Worm (Caenorhabditis elegans) whole organism, L3 larva: ENCODE results near the gene F17E9.3.

Experiments used
- R02D3.7 ChIP-seq: fragments of 150-350 bp; optimal IDR thresholded peaks from 2 replicates; lab custom pipeline; 2014; ENCODE audit warnings: missing biosample characterization, missing genetic modification characterization
- ama-1 ChIP-seq: fragments of 150-350 bp; optimal IDR thresholded peaks from 2 replicates; lab custom pipeline; 2018
- ceh-28 ChIP-seq: fragments of 150-350 bp; optimal IDR thresholded peaks from 2 replicates; lab custom pipeline; 2014; ENCODE audit warnings: missing biosample characterization, missing genetic modification reagents, missing genetic modification characterization
- ceh-82 ChIP-seq: fragments of 150-350 bp; optimal IDR thresholded peaks from 2 replicates; lab custom pipeline; 2014; ENCODE audit warnings: missing biosample characterization, missing genetic modification characterization
- daf-12 ChIP-seq: fragments of 150-350 bp; optimal IDR thresholded peaks from 2 replicates; lab custom pipeline; 2014; ENCODE audit warnings: missing biosample characterization, missing genetic modification reagents, missing genetic modification characterization
- egl-27 ChIP-seq: sonication (generic microtip); optimal IDR thresholded peaks from 4 replicates; lab custom pipeline; 2017; ENCODE audit warnings: missing biosample characterization, missing genetic modification reagents, missing genetic modification characterization
- elt-2 ChIP-seq: sonication (generic microtip); optimal IDR thresholded peaks from 2 replicates; lab custom pipeline; 2016; ENCODE audit warnings: missing genetic modification reagents, mild to moderate bottlenecking, missing genetic modification characterization, missing compliant biosample characterization
- elt-3 ChIP-seq, 3 experiments: fragments of 150-350 bp in 1 of 3; sonication (generic microtip) in 2 of 3; optimal IDR thresholded peaks; 2 replicates in 2 of 3; 4 replicates in 1 of 3; lab custom pipeline; 2014 to 2017; ENCODE audit warnings: missing biosample characterization in 3 of 3, missing genetic modification characterization in 3 of 3
- eor-1 ChIP-seq, 2 experiments: fragments of 150-350 bp; optimal IDR thresholded peaks; 2 replicates each; lab custom pipeline; 2014 to 2018; ENCODE audit warnings: missing biosample characterization in 2 of 2, missing genetic modification characterization in 2 of 2
- fkh-10 ChIP-seq: sonication (generic microtip); optimal IDR thresholded peaks from 2 replicates; lab custom pipeline; 2017; ENCODE audit warnings: missing biosample characterization, missing genetic modification reagents, missing genetic modification characterization
- fkh-2 ChIP-seq: fragments of 150-350 bp; optimal IDR thresholded peaks from 2 replicates; lab custom pipeline; 2014; ENCODE audit warnings: missing biosample characterization, missing genetic modification reagents, missing genetic modification characterization
- hmg-11 ChIP-seq: sonication (generic microtip); optimal IDR thresholded peaks from 2 replicates; lab custom pipeline; 2016; ENCODE audit warnings: missing genetic modification characterization, missing compliant biosample characterization
- lin-15B ChIP-seq: fragments of 150-350 bp; optimal IDR thresholded peaks from 2 replicates; lab custom pipeline; 2014; ENCODE audit warnings: missing biosample characterization, missing genetic modification characterization
- lin-39 ChIP-seq: fragments of 150-350 bp; optimal IDR thresholded peaks from 2 replicates; lab custom pipeline; 2018; ENCODE audit warnings: missing biosample characterization, missing genetic modification reagents, missing genetic modification characterization
- lsy-12 ChIP-seq: sonication (generic microtip); optimal IDR thresholded peaks from 2 replicates; lab custom pipeline; 2016; ENCODE audit warnings: mild to moderate bottlenecking, missing genetic modification characterization, missing compliant biosample characterization
- mdl-1 ChIP-seq: fragments of 150-350 bp; optimal IDR thresholded peaks from 2 replicates; lab custom pipeline; 2014; ENCODE audit warnings: missing biosample characterization, missing genetic modification characterization
- mml-1 ChIP-seq: fragments of 150-350 bp; sonication (generic microtip); optimal IDR thresholded peaks from 3 replicates; lab custom pipeline; 2014; ENCODE audit warnings: missing biosample characterization, missing genetic modification characterization
- nfya-1 ChIP-seq: sonication (generic microtip); optimal IDR thresholded peaks from 2 replicates; lab custom pipeline; 2017; ENCODE audit warnings: missing genetic modification characterization, mild to moderate bottlenecking, missing compliant biosample characterization, antibody characterized with exemption, moderate library complexity; ENCODE audit not compliant: insufficient read depth
- nhr-11 ChIP-seq: fragments of 150-350 bp; optimal IDR thresholded peaks from 2 replicates; lab custom pipeline; 2014; ENCODE audit warnings: missing biosample characterization, missing genetic modification characterization
- nhr-12 ChIP-seq: fragments of 150-350 bp; optimal IDR thresholded peaks from 2 replicates; lab custom pipeline; 2014; ENCODE audit warnings: missing biosample characterization, missing genetic modification characterization
- nhr-23 ChIP-seq: fragments of 150-350 bp; optimal IDR thresholded peaks from 2 replicates; lab custom pipeline; 2014; ENCODE audit warnings: missing biosample characterization, missing genetic modification reagents, missing genetic modification characterization
- nhr-237 ChIP-seq: fragments of 150-350 bp; optimal IDR thresholded peaks from 2 replicates; lab custom pipeline; 2014; ENCODE audit warnings: missing biosample characterization, missing genetic modification characterization
- nhr-25 ChIP-seq: sonication (generic microtip); optimal IDR thresholded peaks from 2 replicates; lab custom pipeline; 2017; ENCODE audit warnings: missing biosample characterization, missing genetic modification characterization
- nhr-28 ChIP-seq: fragments of 150-350 bp; optimal IDR thresholded peaks from 2 replicates; lab custom pipeline; 2014; ENCODE audit warnings: missing biosample characterization, missing genetic modification characterization
- nhr-43 ChIP-seq: sonication (generic microtip); optimal IDR thresholded peaks from 2 replicates; lab custom pipeline; 2016; ENCODE audit warnings: mild to moderate bottlenecking, missing genetic modification characterization, missing compliant biosample characterization; ENCODE audit not compliant: poor library complexity, severe bottlenecking
- nhr-67 ChIP-seq: fragments of 150-350 bp; optimal IDR thresholded peaks from 2 replicates; lab custom pipeline; 2014; ENCODE audit warnings: missing biosample characterization, missing genetic modification characterization
- nhr-76 ChIP-seq: fragments of 150-350 bp; sonication (generic microtip); optimal IDR thresholded peaks from 5 replicates; lab custom pipeline; 2014; ENCODE audit warnings: missing biosample characterization, missing genetic modification characterization
- nhr-77 ChIP-seq: fragments of 150-350 bp; optimal IDR thresholded peaks from 2 replicates; lab custom pipeline; 2014; ENCODE audit warnings: missing biosample characterization, missing genetic modification characterization
- pha-4 ChIP-seq: fragments of 150-350 bp; optimal IDR thresholded peaks from 2 replicates; lab custom pipeline; 2014; ENCODE audit warnings: missing biosample characterization, missing genetic modification reagents, missing genetic modification characterization
- pqm-1 ChIP-seq: fragments of 150-350 bp; optimal IDR thresholded peaks from 2 replicates; lab custom pipeline; 2017; ENCODE audit warnings: missing biosample characterization, missing genetic modification characterization, inconsistent platforms
- skn-1 ChIP-seq: fragments of 150-350 bp; optimal IDR thresholded peaks from 2 replicates; lab custom pipeline; 2014; ENCODE audit warnings: missing biosample characterization, missing genetic modification characterization
- snpc-4 ChIP-seq: fragments of 150-350 bp; optimal IDR thresholded peaks from 2 replicates; lab custom pipeline; 2014; ENCODE audit warnings: missing biosample characterization, missing genetic modification characterization
- tbx-2 ChIP-seq: sonication (generic microtip); optimal IDR thresholded peaks from 2 replicates; lab custom pipeline; 2016; ENCODE audit warnings: mild to moderate bottlenecking, missing genetic modification characterization, missing compliant biosample characterization
- unc-39 ChIP-seq: sonication (generic microtip); optimal IDR thresholded peaks from 4 replicates; lab custom pipeline; 2017; ENCODE audit warnings: missing biosample characterization, missing genetic modification characterization
- unc-62 ChIP-seq: fragments of 150-350 bp; sonication (generic microtip); optimal IDR thresholded peaks from 4 replicates; lab custom pipeline; 2014; ENCODE audit warnings: missing biosample characterization, missing genetic modification reagents, missing genetic modification characterization
- ztf-11 ChIP-seq: fragments of 150-350 bp; optimal IDR thresholded peaks from 2 replicates; lab custom pipeline; 2014; ENCODE audit warnings: missing biosample characterization, missing genetic modification characterization

F17E9.3 gene

DNA sequence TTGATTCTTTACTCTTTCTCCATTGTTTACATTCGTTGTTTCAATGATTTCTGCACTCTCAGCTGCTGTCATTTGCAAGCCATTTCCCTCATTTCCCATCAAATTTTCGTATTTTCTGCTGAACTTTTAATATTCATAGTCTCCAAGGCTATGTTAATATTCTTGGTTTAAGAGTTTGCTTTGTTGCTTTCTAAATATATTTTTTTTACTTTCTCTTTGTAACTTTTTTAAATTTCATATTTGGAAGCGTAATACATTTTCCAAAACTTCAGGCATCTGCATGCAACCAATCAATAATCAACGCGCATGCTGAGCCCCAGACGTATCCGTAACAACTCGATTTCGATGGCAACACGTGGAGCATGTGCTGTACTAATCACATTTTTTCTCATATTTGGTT, 6.1 kb downstream of the F17E9.3 start, which contains the start of gene sqv-1:
Gene sqv-1, plus strand, starts transcription at position 301 of the 400 bp plus-strand sequence.
- no peak for TF ChIP-seq mml-1 (tag; lab: Kevin White, UChicago)
- TF ChIP-seq pha-4 (tag; lab: Kevin White, UChicago) = peak; percentile 41
- no peak for TF ChIP-seq unc-39 (tag; lab: Kevin White, UChicago)
- TF ChIP-seq unc-62 (GFP tag; lab: Kevin White, UChicago) = no peak

ce11 chrIV:8363163-8363562, 8.5 kb downstream of the F17E9.3 start, which contains the start of gene D2096.12:
TSS of gene D2096.12 (plus strand) at chrIV:8363463.
- TF ChIP-seq nhr-237 (tag; lab: Kevin White, UChicago) (no peak), ceh-28 (tag; lab: Kevin White, UChicago) (no peak), nhr-11 (tag; lab: Kevin White, UChicago) (no peak), nhr-28 (tag; lab: Kevin White, UChicago) (no peak), nfya-1 (tag; lab: Kevin White, UChicago) (no peak), lsy-12 (no peak), elt-2 (no peak), daf-12 (no peak), skn-1 (no peak), elt-3 (tag; optimal IDR thresholded peaks at IDR 0.05; lab: Kevin White, UChicago) (no peak), hmg-11 (tag; lab: Kevin White, UChicago) (no peak), fkh-10 (GFP tag; lab: Kevin White, UChicago) (no peak)

DNA sequence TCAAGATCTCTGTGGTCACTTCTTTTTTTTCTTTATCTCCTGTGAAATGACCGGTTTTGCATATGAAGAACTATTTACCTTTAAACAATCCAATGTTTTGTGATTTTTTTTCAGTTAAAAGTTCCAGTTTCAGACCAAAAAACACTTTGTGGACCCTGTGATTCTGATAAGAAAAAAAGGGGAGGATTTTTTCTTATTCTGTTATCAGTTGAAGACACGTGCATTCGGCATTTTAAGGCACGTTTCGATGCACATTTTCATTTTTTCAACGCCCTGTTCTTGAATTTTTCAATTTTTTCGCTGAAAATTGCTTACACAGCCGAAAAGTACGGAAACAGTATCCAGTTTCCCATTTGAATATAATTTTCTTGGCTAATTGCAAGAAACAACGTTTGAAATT, 11.6 kb downstream of the F17E9.3 start, which contains the start of gene aagr-1:
Gene aagr-1, plus strand, starts transcription at position 227 of the 400 bp plus-strand sequence.
- no peak for TF ChIP-seq nhr-11 (tag; lab: Kevin White, UChicago)
- TF ChIP-seq elt-2 = peak; percentile 82
- TF ChIP-seq pqm-1 (tag; lab: Kevin White, UChicago) = peak; percentile 75
- no peak for TF ChIP-seq ceh-82
- no peak for TF ChIP-seq eor-1 (tag; optimal IDR thresholded peaks at IDR 0.05; lab: Kevin White, UChicago)
- TF ChIP-seq unc-39 (tag; lab: Kevin White, UChicago) = no peak
- TF ChIP-seq pha-4 (tag; lab: Kevin White, UChicago) = peak; percentile 1
- TF ChIP-seq lin-15B (tag; lab: Kevin White, UChicago) = no peak
- no peak for TF ChIP-seq nhr-12
- no peak for TF ChIP-seq unc-62 (GFP tag; lab: Kevin White, UChicago)
- no peak for TF ChIP-seq ama-1 (lab: Kevin White, UChicago)
- TF ChIP-seq nhr-67 (tag; lab: Kevin White, UChicago) = no peak
- TF ChIP-seq hmg-11 (tag; lab: Kevin White, UChicago) = no peak
- no peak for TF ChIP-seq nhr-23
- TF ChIP-seq ceh-28 (tag; lab: Kevin White, UChicago) = no peak
- TF ChIP-seq ztf-11 (tag; lab: Kevin White, UChicago) = no peak
- TF ChIP-seq nhr-25 (tag; lab: Kevin White, UChicago) = no peak
- TF ChIP-seq lin-39 (tag; lab: Kevin White, UChicago) = no peak
- no peak for TF ChIP-seq nhr-43 (tag; lab: Kevin White, UChicago)
- no peak for TF ChIP-seq nhr-28 (tag; lab: Kevin White, UChicago)
- TF ChIP-seq tbx-2 (tag; lab: Kevin White, UChicago) = no peak

ce11 chrIV:8367887-8368286, 13.2 kb downstream of the F17E9.3 start:
- TF ChIP-seq nhr-237 (tag; lab: Kevin White, UChicago) = no peak
- TF ChIP-seq fkh-2 (tag; lab: Kevin White, UChicago) = no peak
- no peak for TF ChIP-seq skn-1
- TF ChIP-seq nhr-28 (tag; lab: Kevin White, UChicago) = no peak
- TF ChIP-seq ceh-82 = no peak
- no peak for TF ChIP-seq nhr-25 (tag; lab: Kevin White, UChicago)

- TF ChIP-seq pqm-1 (tag; lab: Kevin White, UChicago) (no peak), mdl-1 (tag; lab: Kevin White, UChicago) (no peak), nhr-237 (tag; lab: Kevin White, UChicago) (no peak), fkh-2 (tag; lab: Kevin White, UChicago) (no peak), nhr-23 (no peak), R02D3.7 (tag; lab: Kevin White, UChicago) (no peak), ama-1 (lab: Kevin White, UChicago) (no peak), nhr-77 (tag; lab: Kevin White, UChicago) (no peak), mml-1 (tag; lab: Kevin White, UChicago) (no peak), egl-27 (tag; lab: Kevin White, UChicago) (no peak), snpc-4 (tag; lab: Kevin White, UChicago) (no peak), unc-62 (GFP tag; lab: Kevin White, UChicago) (no peak), nhr-28 (tag; lab: Kevin White, UChicago) (no peak), nhr-76 (no peak)
Measured at ce11 chrIV:8369135-8369534, 14.5 kb downstream of the F17E9.3 start, which contains the start of gene D2096.6. TSS of gene D2096.6 (minus strand) at chrIV:8369235.
